Worm (Caenorhabditis elegans): ENCODE measurements around the gene cest-2.3.
A peak's percentile ranks its signal among the peaks of the same experiment; 100 is the strongest.

Gene cest-2.3

ce11 chrV:14185438-14185837 lies 2.7 kb upstream of the cest-2.3 start, which contains the start of the genes trm-1 and ints-2 (continued):
- no peak for TF ChIP-seq aha-1 (tag; optimal IDR thresholded peaks at IDR 0.05)
- no peak for TF ChIP-seq egl-27 (tag; optimal IDR thresholded peaks at IDR 0.05)
- peak; percentile 86 for TF ChIP-seq nhr-85 (tag)
- TF ChIP-seq lin-39 (tag; optimal IDR thresholded peaks at IDR 0.05): peak; percentile 33
- peak; percentile 30 for TF ChIP-seq isw-1 (GFP tag; IDR thresholded peaks at IDR 0.05)
- TF ChIP-seq hlh-17 (GFP tag; optimal IDR thresholded peaks at IDR 0.05; ENCODE audit: borderline replicate concordance): no peak
- TF ChIP-seq nhr-90 (tag; optimal IDR thresholded peaks at IDR 0.05; ENCODE audit: poor library complexity): peak; percentile 57
- TF ChIP-seq lin-35 (GFP tag; optimal IDR thresholded peaks at IDR 0.05): peak; percentile 70 to 82
- no peak for TF ChIP-seq elt-2 (tag; optimal IDR thresholded peaks at IDR 0.05)
- no peak for TF ChIP-seq hlh-4 (tag; optimal IDR thresholded peaks at IDR 0.05)
- no peak for TF ChIP-seq jun-1 (tag; optimal IDR thresholded peaks at IDR 0.05)
- peak; percentile 25 for TF ChIP-seq fos-1 (tag; optimal IDR thresholded peaks at IDR 0.05)
- TF ChIP-seq ama-1 (optimal IDR thresholded peaks at IDR 0.05): no peak
- TF ChIP-seq ceh-88 (GFP tag; IDR thresholded peaks at IDR 0.05): no peak
- peak; percentile 33 for TF ChIP-seq nhr-77 (tag; optimal IDR thresholded peaks at IDR 0.05)
- TF ChIP-seq nhr-237 (tag; optimal IDR thresholded peaks at IDR 0.05): no peak
- no peak for TF ChIP-seq efl-3 (GFP tag; optimal IDR thresholded peaks at IDR 0.05)
- no peak for TF ChIP-seq unc-98 (GFP tag; IDR thresholded peaks at IDR 0.05)
- TF ChIP-seq rnt-1 (tag; optimal IDR thresholded peaks at IDR 0.05): peak; percentile 89
- TF ChIP-seq ceh-82 (tag; optimal IDR thresholded peaks at IDR 0.05): peak; percentile 61 to 69 (median 65)
- TF ChIP-seq nhr-71 (tag; optimal IDR thresholded peaks at IDR 0.05): peak; percentile 84
- no peak for TF ChIP-seq fkh-10 (GFP tag; optimal IDR thresholded peaks at IDR 0.05)
- TF ChIP-seq fkh-8 (tag; optimal IDR thresholded peaks at IDR 0.05): peak; percentile 48
- TF ChIP-seq unc-30 (tag; optimal IDR thresholded peaks at IDR 0.05): no peak
- TF ChIP-seq zag-1 (tag; optimal IDR thresholded peaks at IDR 0.05): no peak
- TF ChIP-seq elt-3 (tag; optimal IDR thresholded peaks at IDR 0.05): peak in 1 of 6 experiments; percentile 5
- TF ChIP-seq tlp-1 (tag; optimal IDR thresholded peaks at IDR 0.05): no peak
- TF ChIP-seq lir-3 (tag; optimal IDR thresholded peaks at IDR 0.05; ENCODE audit: poor library complexity): peak; percentile 40
- TF ChIP-seq ces-1 (GFP tag; optimal IDR thresholded peaks at IDR 0.05): no peak
- TF ChIP-seq skn-1 (tag; optimal IDR thresholded peaks at IDR 0.05): no peak
- TF ChIP-seq tbx-2 (tag; optimal IDR thresholded peaks at IDR 0.05): peak; percentile 67

- TF ChIP-seq dpl-1 (GFP tag; optimal IDR thresholded peaks at IDR 0.05) (no peak), isw-1 (GFP tag; IDR thresholded peaks at IDR 0.05) (no peak), snpc-4 (tag; optimal IDR thresholded peaks at IDR 0.05) (no peak)
Observed at ce11 chrV:14179947-14180346, 2.8 kb downstream of the cest-2.3 start, which contains the start of gene ZC376.8. Gene ZC376.8 (plus strand): TSS chrV:14180247.

ce11 chrV:14177657-14178129 lies 5.1 kb downstream of the cest-2.3 start, which contains the start of gene ceh-74:
Gene ceh-74 (plus strand): TSS chrV:14178079.
- TF ChIP-seq sup-37 (GFP tag; optimal IDR thresholded peaks at IDR 0.05) (no peak), pag-3 (tag; optimal IDR thresholded peaks at IDR 0.05; ENCODE audit: borderline replicate concordance, insufficient read depth) (no peak), lin-14 (GFP tag; optimal IDR thresholded peaks at IDR 0.05) (peak; percentile 61), nhr-85 (tag) (peak; percentile 28), mep-1 (tag; optimal IDR thresholded peaks at IDR 0.05) (peak; percentile 42), efl-1 (optimal IDR thresholded peaks at IDR 0.05) (peak; percentile 36 to 44), efl-1 (GFP tag; optimal IDR thresholded peaks at IDR 0.05 in 1 of 2) (no peak), nhr-11 (tag; optimal IDR thresholded peaks at IDR 0.05) (no peak), swsn-7 (tag; optimal IDR thresholded peaks at IDR 0.05) (peak; percentile 12), unc-86 (tag; optimal IDR thresholded peaks at IDR 0.05) (peak; percentile 16), lin-35 (GFP tag; optimal IDR thresholded peaks at IDR 0.05) (peak in 1 of 2 experiments; percentile 31)
